Fruit fly (Drosophila melanogaster) whole organism, adult: ENCODE measurements around the gene CG42305.
A peak's percentile ranks its signal among the peaks of the same experiment; 100 is the strongest.

Experiments
- CG11617 ChIP-seq: fragments of 200-800 bp; sonication (Bioruptor generic); optimal IDR thresholded peaks from 2 replicates; lab custom pipeline; 2017; ENCODE audit warnings: mild to moderate bottlenecking, missing biosample characterization, missing genetic modification reagents, missing genetic modification characterization
- CG12768 ChIP-seq: fragments of 200-800 bp; sonication (Bioruptor generic); optimal IDR thresholded peaks from 2 replicates; lab custom pipeline; 2017; ENCODE audit warnings: missing biosample characterization, missing genetic modification characterization, mild to moderate bottlenecking, moderate library complexity, missing genetic modification reagents
- CG14711 ChIP-seq: fragments of 200-800 bp; sonication (Bioruptor generic); optimal IDR thresholded peaks from 2 replicates; lab custom pipeline; 2018; ENCODE audit warnings: missing biosample characterization, mild to moderate bottlenecking, missing genetic modification characterization, moderate library complexity
- CG1620 ChIP-seq: fragments of 200-800 bp; sonication (Bioruptor generic); optimal IDR thresholded peaks from 2 replicates; lab custom pipeline; 2016; ENCODE audit warnings: missing biosample characterization, missing genetic modification characterization
- CG33017 ChIP-seq: fragments of 200-800 bp; sonication (Bioruptor generic); optimal IDR thresholded peaks from 2 replicates; lab custom pipeline; 2018; ENCODE audit warnings: missing biosample characterization, mild to moderate bottlenecking, missing genetic modification characterization, moderate library complexity
- CG5204 ChIP-seq: fragments of 200-800 bp; sonication (Bioruptor generic); optimal IDR thresholded peaks from 2 replicates; lab custom pipeline; 2016; ENCODE audit warnings: missing biosample characterization, missing genetic modification characterization
- CG7045 ChIP-seq: fragments of 200-800 bp; sonication (Bioruptor generic); optimal IDR thresholded peaks from 2 replicates; lab custom pipeline; 2017; ENCODE audit warnings: missing biosample characterization, mild to moderate bottlenecking, missing genetic modification characterization
- CG7101 ChIP-seq: fragments of 200-800 bp; sonication (Bioruptor generic); optimal IDR thresholded peaks from 2 replicates; lab custom pipeline; 2018; ENCODE audit warnings: missing biosample characterization, mild to moderate bottlenecking, missing genetic modification characterization, moderate library complexity
- Clk ChIP-seq: fragments of 200-800 bp; sonication (Bioruptor generic); optimal IDR thresholded peaks from 2 replicates; lab custom pipeline; 2017; ENCODE audit warnings: missing biosample characterization, missing genetic modification characterization
- Crg-1 ChIP-seq: fragments of 200-800 bp; sonication (Bioruptor generic); optimal IDR thresholded peaks from 2 replicates; lab custom pipeline; 2016; ENCODE audit warnings: missing biosample characterization, missing genetic modification characterization
- Hr96 ChIP-seq: fragments of 200-800 bp; sonication (Bioruptor generic); optimal IDR thresholded peaks from 2 replicates; lab custom pipeline; 2016; ENCODE audit warnings: missing biosample characterization, missing genetic modification characterization
- Mnt ChIP-seq: fragments of 200-800 bp; sonication (Bioruptor generic); optimal IDR thresholded peaks from 2 replicates; lab custom pipeline; 2016; ENCODE audit warnings: missing biosample characterization, mild to moderate bottlenecking, missing genetic modification characterization
- bab1 ChIP-seq: fragments of 200-800 bp; sonication (Bioruptor generic); optimal IDR thresholded peaks from 3 replicates; lab custom pipeline; 2019; ENCODE audit warnings: missing biosample characterization, mild to moderate bottlenecking, missing genetic modification characterization, moderate library complexity
- cic ChIP-seq: fragments of 200-800 bp; sonication (Bioruptor generic); optimal IDR thresholded peaks from 2 replicates; lab custom pipeline; 2017; ENCODE audit warnings: missing biosample characterization, mild to moderate bottlenecking, missing genetic modification characterization, moderate library complexity
- cnc ChIP-seq, 2 experiments: fragments of >200 bp; optimal IDR thresholded peaks; 2 replicates each; lab custom pipeline; 2017
- kay ChIP-seq: fragments of 200-800 bp; sonication (Bioruptor generic); peaks from one replicate; lab custom pipeline; 2016; ENCODE audit warnings: missing biosample characterization, missing genetic modification characterization, borderline replicate concordance
- ovo ChIP-seq: fragments of 200-800 bp; sonication (Bioruptor generic); optimal IDR thresholded peaks from 2 replicates; lab custom pipeline; 2016; ENCODE audit warnings: missing biosample characterization, missing genetic modification characterization
- pad ChIP-seq: fragments of 200-800 bp; sonication (Bioruptor generic); optimal IDR thresholded peaks from 3 replicates; lab custom pipeline; 2017; ENCODE audit warnings: missing biosample characterization, missing genetic modification characterization, mild to moderate bottlenecking, moderate library complexity, missing genetic modification reagents
- tj ChIP-seq: fragments of 200-800 bp; sonication (Bioruptor generic); optimal IDR thresholded peaks from 3 replicates; lab custom pipeline; 2017; ENCODE audit warnings: missing biosample characterization, mild to moderate bottlenecking, missing genetic modification characterization, moderate library complexity
- toe ChIP-seq: fragments of 200-800 bp; sonication (Bioruptor generic); optimal IDR thresholded peaks from 2 replicates; lab custom pipeline; 2016; ENCODE audit warnings: missing biosample characterization, missing genetic modification characterization

Gene CG42305

DNA sequence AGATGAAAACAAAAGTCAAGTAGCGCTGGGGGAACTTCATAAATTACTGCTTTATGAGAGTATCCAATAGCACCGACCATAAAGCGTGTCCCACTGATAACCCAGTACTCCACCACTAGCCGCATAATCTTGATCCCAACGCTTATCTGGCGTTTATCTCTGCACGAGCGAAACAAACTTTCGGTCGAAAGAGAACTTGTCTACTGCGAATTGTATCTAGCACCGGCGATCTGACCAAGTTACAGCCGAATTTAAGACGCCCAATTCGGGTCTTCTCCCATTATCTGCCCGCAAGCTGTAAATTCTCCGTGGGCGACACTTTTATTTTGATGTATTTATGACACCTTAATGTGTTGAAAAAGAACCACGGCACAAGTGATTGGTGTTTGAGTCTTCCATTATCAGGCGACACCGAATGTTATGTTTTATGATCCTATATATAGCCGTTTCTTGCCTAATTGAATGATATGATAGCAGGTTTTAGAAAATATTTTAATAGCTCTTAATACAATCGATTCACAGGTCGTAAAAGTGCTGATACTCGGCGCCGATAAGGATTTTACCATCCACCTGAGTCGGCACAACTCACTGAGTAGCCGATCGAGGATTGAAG, 22.6 kb upstream of the CG42305 start:
- no peak for TF ChIP-seq cic (GFP tag; lab: Kevin White, UChicago)
- no peak for TF ChIP-seq tj
- no peak for TF ChIP-seq cnc (optimal IDR thresholded peaks at IDR 0.05; lab: Kevin White, UChicago)
- TF ChIP-seq CG7101 (tag; lab: Kevin White, UChicago): no peak
- no peak for TF ChIP-seq kay (GFP tag; lab: Kevin White, UChicago)
- TF ChIP-seq CG7045: no peak
- TF ChIP-seq Hr96 (GFP tag; lab: Kevin White, UChicago): no peak
- no peak for TF ChIP-seq ovo (GFP tag; lab: Kevin White, UChicago)
- TF ChIP-seq Crg-1: no peak
- TF ChIP-seq Clk (GFP tag; lab: Kevin White, UChicago): no peak
- TF ChIP-seq CG5204: no peak
- TF ChIP-seq CG12768: no peak
- TF ChIP-seq pad (GFP tag; lab: Kevin White, UChicago): no peak

- TF ChIP-seq CG12768: no peak
- TF ChIP-seq bab1 (GFP tag; lab: Kevin White, UChicago): no peak
- TF ChIP-seq tj: no peak
- no peak for TF ChIP-seq Mnt (GFP tag; lab: Kevin White, UChicago)
- TF ChIP-seq kay (GFP tag; lab: Kevin White, UChicago): no peak
- no peak for TF ChIP-seq CG7101 (tag; lab: Kevin White, UChicago)
- no peak for TF ChIP-seq cic (GFP tag; lab: Kevin White, UChicago)
- no peak for TF ChIP-seq cnc (optimal IDR thresholded peaks at IDR 0.05; lab: Kevin White, UChicago)
- no peak for TF ChIP-seq CG14711
- TF ChIP-seq CG11617: no peak
- no peak for TF ChIP-seq Clk (GFP tag; lab: Kevin White, UChicago)
- no peak for TF ChIP-seq Crg-1
- no peak for TF ChIP-seq Hr96 (GFP tag; lab: Kevin White, UChicago)
- TF ChIP-seq CG5204: no peak
- TF ChIP-seq ovo (GFP tag; lab: Kevin White, UChicago): no peak
- no peak for TF ChIP-seq CG1620 (GFP tag; lab: Kevin White, UChicago)
- no peak for TF ChIP-seq CG7045
- no peak for TF ChIP-seq CG33017 (tag; lab: Kevin White, UChicago)
- TF ChIP-seq pad (GFP tag; lab: Kevin White, UChicago): no peak
Measured at dm6 chr2L:18792806-18793205, 19.6 kb upstream of the CG42305 start, which contains the start of gene ham. TSS of gene ham (minus strand) at chr2L:18792906.

DNA sequence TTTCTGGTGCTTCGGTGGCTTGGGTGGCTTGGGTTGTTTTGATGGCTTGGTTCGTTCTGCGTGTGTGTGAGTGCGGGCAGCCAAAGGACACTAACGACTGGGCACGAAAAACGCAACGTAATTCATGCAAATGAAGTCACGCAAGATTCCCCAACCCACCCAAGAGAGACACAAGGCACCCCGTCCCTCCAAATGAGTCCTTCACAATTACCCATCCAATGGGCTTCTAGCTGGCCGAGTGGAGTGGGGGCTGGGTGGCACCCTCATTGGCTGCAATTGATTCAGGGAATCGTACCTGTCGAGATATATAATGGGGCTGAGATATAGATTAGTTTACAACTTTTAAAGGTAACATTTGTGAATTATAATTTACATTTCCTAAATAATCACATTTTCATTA, 19.2 kb upstream of the CG42305 start:
- TF ChIP-seq Hr96 (GFP tag; lab: Kevin White, UChicago) (no peak), pad (GFP tag; lab: Kevin White, UChicago) (no peak), CG7045 (no peak), toe (GFP tag; lab: Kevin White, UChicago) (no peak), cic (GFP tag; lab: Kevin White, UChicago) (no peak), bab1 (GFP tag; lab: Kevin White, UChicago) (no peak), cnc (optimal IDR thresholded peaks at IDR 0.05; lab: Kevin White, UChicago) (no peak), tj (no peak), CG7101 (tag; lab: Kevin White, UChicago) (no peak), CG14711 (no peak), Crg-1 (no peak), ovo (GFP tag; lab: Kevin White, UChicago) (no peak), CG12768 (no peak)

DNA sequence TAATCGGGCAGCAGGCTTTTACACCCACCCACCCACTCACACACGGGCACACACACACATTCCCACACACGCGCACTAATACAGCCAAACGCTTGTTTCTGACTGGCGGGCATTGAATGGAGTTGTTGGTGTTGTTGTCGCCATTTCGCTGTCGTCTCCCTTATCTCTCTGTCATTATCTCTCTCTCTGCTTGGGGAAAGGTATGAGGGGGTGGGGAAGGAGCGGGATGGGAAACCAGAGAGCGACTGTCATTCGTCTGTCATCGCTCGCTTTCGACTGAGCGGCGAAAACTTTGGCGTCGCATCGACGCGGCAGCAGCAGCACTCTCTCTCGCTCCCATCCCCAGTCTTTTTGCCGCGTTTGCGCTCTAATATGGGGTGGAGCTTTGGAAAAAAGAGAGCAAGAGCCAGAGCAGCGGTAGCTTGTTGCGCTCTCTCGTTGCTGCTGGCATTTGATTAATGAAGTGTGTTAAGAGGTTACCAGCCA, 16.5 kb upstream of the CG42305 start:
- TF ChIP-seq Clk (GFP tag; lab: Kevin White, UChicago): no peak
- peak; percentile 55 for TF ChIP-seq pad (GFP tag; lab: Kevin White, UChicago)

dm6 chr2L:18796446-18796845, 16.0 kb upstream of the CG42305 start:
- TF ChIP-seq CG5204: no peak
- no peak for TF ChIP-seq Hr96 (GFP tag; lab: Kevin White, UChicago)
- no peak for TF ChIP-seq CG14711
- TF ChIP-seq cnc (optimal IDR thresholded peaks at IDR 0.05; lab: Kevin White, UChicago): no peak
- TF ChIP-seq CG33017 (tag; lab: Kevin White, UChicago): no peak
- no peak for TF ChIP-seq CG12768

DNA sequence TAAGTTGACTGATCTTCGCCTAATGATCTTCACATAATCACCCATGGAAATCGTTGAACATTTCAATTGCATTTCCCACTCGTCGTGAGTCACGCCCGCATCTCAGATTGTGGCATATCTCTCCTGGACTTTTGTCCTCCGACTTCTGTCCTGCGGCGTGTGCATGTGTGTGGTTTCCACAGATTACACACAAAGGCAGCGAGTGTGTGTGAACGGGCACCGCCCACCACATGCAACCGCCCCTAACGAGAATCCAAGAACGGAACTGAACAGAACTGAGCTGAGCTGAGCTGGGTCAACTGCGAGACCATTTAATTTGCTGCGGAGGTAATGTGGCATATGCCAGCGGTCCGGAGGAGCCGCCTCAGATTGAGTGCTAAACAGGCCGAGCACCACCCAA, 10.7 kb upstream of the CG42305 start:
- TF ChIP-seq bab1 (GFP tag; lab: Kevin White, UChicago): no peak
- TF ChIP-seq tj: no peak
- TF ChIP-seq Hr96 (GFP tag; lab: Kevin White, UChicago): no peak
- TF ChIP-seq cnc (optimal IDR thresholded peaks at IDR 0.05; lab: Kevin White, UChicago): no peak
- TF ChIP-seq ovo (GFP tag; lab: Kevin White, UChicago): no peak

dm6 chr2L:18805247-18805636, 7.2 kb upstream of the CG42305 start, which contains the start of gene CG43814:
TSS of gene CG43814 (minus strand) at chr2L:18805347.
- TF ChIP-seq bab1 (GFP tag; lab: Kevin White, UChicago) (no peak), ovo (GFP tag; lab: Kevin White, UChicago) (no peak), CG7045 (no peak), Crg-1 (no peak), Mnt (GFP tag; lab: Kevin White, UChicago) (no peak), tj (no peak), CG1620 (GFP tag; lab: Kevin White, UChicago) (no peak), CG12768 (no peak), CG11617 (no peak), CG14711 (no peak), toe (GFP tag; lab: Kevin White, UChicago) (no peak), cnc (optimal IDR thresholded peaks at IDR 0.05; lab: Kevin White, UChicago) (no peak), cic (GFP tag; lab: Kevin White, UChicago) (no peak), Clk (GFP tag; lab: Kevin White, UChicago) (no peak), pad (GFP tag; lab: Kevin White, UChicago) (no peak)
